Worm (Caenorhabditis elegans) whole organism, early embryonic: ENCODE measurements around the gene C02H6.1.

Source experiments
- B0310.2 ChIP-seq: sonication (generic microtip); optimal IDR thresholded peaks from 2 replicates; lab custom pipeline; 2016; ENCODE audit warnings: mild to moderate bottlenecking, missing genetic modification characterization, missing compliant biosample characterization
- F13C5.2 ChIP-seq: sonication (generic microtip); optimal IDR thresholded peaks from 2 replicates; lab custom pipeline; 2017; ENCODE audit warnings: mild to moderate bottlenecking, missing genetic modification characterization, inconsistent platforms, missing compliant biosample characterization
- aly-1 ChIP-seq: sonication (generic microtip); optimal IDR thresholded peaks from 2 replicates; lab custom pipeline; 2016; ENCODE audit warnings: missing genetic modification characterization, missing compliant biosample characterization
- ama-1 ChIP-seq: fragments of 150-350 bp; optimal IDR thresholded peaks from 2 replicates; lab custom pipeline; 2014
- ceh-13 ChIP-seq: fragments of 200-800 bp; sonication (Bioruptor generic); optimal IDR thresholded peaks from 2 replicates; lab custom pipeline; 2018; ENCODE audit warnings: mild to moderate bottlenecking, missing genetic modification characterization, missing compliant biosample characterization
- ceh-36 ChIP-seq: sonication (generic microtip); optimal IDR thresholded peaks from 2 replicates; lab custom pipeline; 2016; ENCODE audit warnings: missing genetic modification characterization, inconsistent platforms, missing compliant biosample characterization
- ets-7 ChIP-seq: sonication (generic microtip); optimal IDR thresholded peaks from 2 replicates; lab custom pipeline; 2016; ENCODE audit warnings: missing genotype, missing genetic modification characterization, missing compliant biosample characterization
- flt-1 ChIP-seq: fragments of 200-800 bp; sonication (Bioruptor generic); IDR thresholded peaks from 2 replicates; pipeline ENCODE4 v1.3.6; 2022; ENCODE audit warnings: missing genetic modification characterization, missing compliant biosample characterization
- hmbx-1 ChIP-seq: sonication (generic microtip); optimal IDR thresholded peaks from 2 replicates; lab custom pipeline; 2016; ENCODE audit warnings: mild to moderate bottlenecking, missing genetic modification characterization, missing compliant biosample characterization
- hmg-4 ChIP-seq: fragments of 200-800 bp; sonication (Bioruptor generic); optimal IDR thresholded peaks from 2 replicates; lab custom pipeline; 2018; ENCODE audit warnings: mild to moderate bottlenecking, missing genetic modification characterization, missing compliant biosample characterization
- hnd-1 ChIP-seq: sonication (generic microtip); optimal IDR thresholded peaks from 2 replicates; lab custom pipeline; 2016; ENCODE audit warnings: missing genetic modification characterization, missing compliant biosample characterization
- pes-1 ChIP-seq: fragments of 200-800 bp; sonication (Bioruptor generic); IDR thresholded peaks from 2 replicates; pipeline ENCODE4 v1.3.6; 2022; ENCODE audit warnings: missing genetic modification reagents, missing genetic modification characterization, missing compliant biosample characterization
- scrt-1 ChIP-seq: fragments of 200-800 bp; sonication (Bioruptor generic); IDR thresholded peaks from 2 replicates; pipeline ENCODE4 v1.3.6; 2022; ENCODE audit warnings: missing genetic modification characterization, missing compliant biosample characterization
- sea-1 ChIP-seq: fragments of 200-800 bp; sonication (Bioruptor generic); conservative IDR thresholded peaks from 2 replicates; pipeline ENCODE4 v1.3.6; 2022; ENCODE audit warnings: missing genetic modification characterization, missing compliant biosample characterization
- tbx-11 ChIP-seq: fragments of 200-800 bp; sonication (Bioruptor generic); IDR thresholded peaks from 2 replicates; pipeline ENCODE4 v1.3.6; 2022; ENCODE audit warnings: missing genetic modification characterization, missing compliant biosample characterization
- tbx-37 ChIP-seq: fragments of 200-800 bp; sonication (Bioruptor generic); conservative IDR thresholded peaks from 2 replicates; pipeline ENCODE4 v1.3.6; 2022; ENCODE audit warnings: missing genetic modification reagents, missing genetic modification characterization, missing compliant biosample characterization
- tra-4 ChIP-seq: sonication (generic microtip); optimal IDR thresholded peaks from 2 replicates; lab custom pipeline; 2017; ENCODE audit warnings: missing genetic modification characterization, missing compliant biosample characterization

C02H6.1 gene

ce11 chrV:7415780-7416428 lies 26.2 kb upstream of the C02H6.1 start, which contains the start of gene F18E3.13:
Gene F18E3.13 (plus strand): TSS chrV:7416164.
- TF ChIP-seq ceh-36 (tag; lab: Kevin White, UChicago) (no peak), scrt-1 (GFP tag; lab: Robert Waterston, UW) (no peak), flt-1 (GFP tag; lab: Robert Waterston, UW) (no peak), tbx-11 (no peak), F13C5.2 (no peak), hmg-4 (GFP tag; lab: Kevin White, UChicago) (no peak), aly-1 (no peak), ets-7 (tag; lab: Kevin White, UChicago) (no peak), pes-1 (GFP tag; lab: Robert Waterston, UW) (no peak), tbx-37 (GFP tag; lab: Robert Waterston, UW) (no peak), tra-4 (tag; lab: Kevin White, UChicago) (no peak), sea-1 (GFP tag; lab: Robert Waterston, UW) (no peak), hmbx-1 (tag; lab: Kevin White, UChicago) (no peak), ceh-13 (GFP tag; lab: Kevin White, UChicago) (no peak), ama-1 (lab: Kevin White, UChicago) (no peak), B0310.2 (tag; lab: Kevin White, UChicago) (no peak)

ce11 chrV:7414909-7415308 lies 25.2 kb upstream of the C02H6.1 start, which contains the start of gene F18E3.12:
Gene F18E3.12 (plus strand): TSS chrV:7414985.
- no peak for TF ChIP-seq F13C5.2
- TF ChIP-seq scrt-1 (GFP tag; lab: Robert Waterston, UW), result no peak
- TF ChIP-seq B0310.2 (tag; lab: Kevin White, UChicago), result no peak
- no peak for TF ChIP-seq tbx-37 (GFP tag; lab: Robert Waterston, UW)
- no peak for TF ChIP-seq tra-4 (tag; lab: Kevin White, UChicago)
- no peak for TF ChIP-seq hnd-1 (tag; lab: Kevin White, UChicago)

- no peak for TF ChIP-seq scrt-1 (GFP tag; lab: Robert Waterston, UW)
- no peak for TF ChIP-seq ets-7 (tag; lab: Kevin White, UChicago)
Measured at ce11 chrV:7413107-7413774, 23.6 kb upstream of the C02H6.1 start, which contains the start of gene F18E3.11. Gene F18E3.11 (plus strand): TSS chrV:7413482.

- TF ChIP-seq flt-1 (GFP tag; lab: Robert Waterston, UW), result no peak
- no peak for TF ChIP-seq ceh-13 (GFP tag; lab: Kevin White, UChicago)
- TF ChIP-seq sea-1 (GFP tag; lab: Robert Waterston, UW), result no peak
Measured at ce11 chrV:7411695-7412094, 22.0 kb upstream of the C02H6.1 start, which contains the start of gene str-41. Gene str-41 (plus strand): TSS chrV:7411995.

ce11 chrV:7409599-7409998 lies 19.9 kb upstream of the C02H6.1 start, which contains the start of gene R13D7.2:
Gene R13D7.2 (plus strand): TSS chrV:7409899.
- TF ChIP-seq ets-7 (tag; lab: Kevin White, UChicago) (no peak), ama-1 (lab: Kevin White, UChicago) (no peak), hmbx-1 (tag; lab: Kevin White, UChicago) (no peak)

ce11 chrV:7408520-7408919 lies 18.8 kb upstream of the C02H6.1 start, which contains the start of gene srt-6:
Gene srt-6 (minus strand): TSS chrV:7408814.
- TF ChIP-seq tbx-11 (no peak), pes-1 (GFP tag; lab: Robert Waterston, UW) (no peak), F13C5.2 (no peak)

- TF ChIP-seq F13C5.2, result no peak
- TF ChIP-seq ama-1 (lab: Kevin White, UChicago), result no peak
- TF ChIP-seq ets-7 (tag; lab: Kevin White, UChicago), result no peak
- TF ChIP-seq hmg-4 (GFP tag; lab: Kevin White, UChicago), result no peak
- no peak for TF ChIP-seq ceh-36 (tag; lab: Kevin White, UChicago)
Measured at ce11 chrV:7403501-7403900, 13.8 kb upstream of the C02H6.1 start.

- TF ChIP-seq tra-4 (tag; lab: Kevin White, UChicago) (no peak), aly-1 (no peak), flt-1 (GFP tag; lab: Robert Waterston, UW) (no peak), hmg-4 (GFP tag; lab: Kevin White, UChicago) (no peak), sea-1 (GFP tag; lab: Robert Waterston, UW) (no peak), ets-7 (tag; lab: Kevin White, UChicago) (no peak)
Measured at ce11 chrV:7402355-7402754, 12.7 kb upstream of the C02H6.1 start, which contains the start of gene srj-13. Gene srj-13 (plus strand): TSS chrV:7402655.

ce11 chrV:7400588-7400987 lies 10.9 kb upstream of the C02H6.1 start, which contains the start of gene srx-60:
Gene srx-60 (plus strand): TSS chrV:7400888.
- TF ChIP-seq tbx-11 (no peak), tra-4 (tag; lab: Kevin White, UChicago) (no peak), ceh-36 (tag; lab: Kevin White, UChicago) (no peak), pes-1 (GFP tag; lab: Robert Waterston, UW) (no peak), ama-1 (lab: Kevin White, UChicago) (no peak), hmg-4 (GFP tag; lab: Kevin White, UChicago) (no peak), aly-1 (no peak), ceh-13 (GFP tag; lab: Kevin White, UChicago) (no peak), ets-7 (tag; lab: Kevin White, UChicago) (no peak), hmbx-1 (tag; lab: Kevin White, UChicago) (no peak), sea-1 (GFP tag; lab: Robert Waterston, UW) (no peak), B0310.2 (tag; lab: Kevin White, UChicago) (no peak), flt-1 (GFP tag; lab: Robert Waterston, UW) (no peak), tbx-37 (GFP tag; lab: Robert Waterston, UW) (no peak), hnd-1 (tag; lab: Kevin White, UChicago) (no peak), F13C5.2 (no peak), scrt-1 (GFP tag; lab: Robert Waterston, UW) (no peak)
